Worm (Caenorhabditis elegans) whole organism, L4 larva: ENCODE results near the gene srd-4.

Experiments
- lin-13 ChIP-seq: fragments of 150-350 bp; optimal IDR thresholded peaks from 2 replicates; lab custom pipeline; 2014; ENCODE audit warnings: missing biosample characterization, missing genetic modification reagents, missing genetic modification characterization
- nhr-28 ChIP-seq: fragments of 150-350 bp; optimal IDR thresholded peaks from 2 replicates; lab custom pipeline; 2014; ENCODE audit warnings: missing biosample characterization, missing genetic modification characterization
- unc-39 ChIP-seq: sonication (generic microtip); optimal IDR thresholded peaks from 2 replicates; lab custom pipeline; 2017; ENCODE audit warnings: missing biosample characterization, missing genetic modification characterization

ce11 chrV:12187344-12187743, 2.6 kb downstream of the srd-4 start, which contains the start of gene ZK863.8:
- TF ChIP-seq nhr-28 (tag; lab: Kevin White, UChicago): no peak
- no peak for TF ChIP-seq lin-13
- no peak for TF ChIP-seq unc-39
